Fruit fly (Drosophila melanogaster): ENCODE data around the gene CG7457.

The CG7457 gene

DNA sequence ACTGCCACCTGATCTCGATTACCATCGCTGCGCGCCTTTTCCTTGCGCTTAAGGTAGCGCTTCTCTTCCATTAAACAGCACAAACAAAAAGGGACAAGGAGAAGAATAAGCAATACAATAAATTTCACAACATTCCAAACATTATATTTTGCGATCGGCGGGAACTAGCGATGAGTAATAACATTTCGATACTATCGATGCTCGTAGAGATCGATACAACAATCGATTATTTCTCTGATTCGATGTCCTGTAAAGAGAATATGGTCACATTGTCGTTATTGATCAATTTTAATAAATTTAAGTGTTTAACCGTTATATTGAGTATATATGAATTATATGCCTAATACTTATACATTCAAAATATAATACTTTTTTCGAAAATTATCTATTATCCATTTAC is at the start of gene CG7457:
TSS of gene CG7457 (minus strand) at position 189 of the 400 bp plus-strand sequence.
- TF ChIP-seq CG3065 (GFP tag; optimal IDR thresholded peaks at IDR 0.05) (no peak), CG12659 (GFP tag; optimal IDR thresholded peaks at IDR 0.05) (peak; percentile 20), Hey (tag; optimal IDR thresholded peaks at IDR 0.05) (no peak), Dfd (GFP tag; optimal IDR thresholded peaks at IDR 0.05) (no peak), pfk (GFP tag; optimal IDR thresholded peaks at IDR 0.05) (no peak), dysf (GFP tag; IDR thresholded peaks at IDR 0.05) (no peak), bsh (GFP tag; optimal IDR thresholded peaks at IDR 0.05) (no peak), CG17385 (GFP tag; optimal IDR thresholded peaks at IDR 0.05) (no peak), btn (GFP tag; optimal IDR thresholded peaks at IDR 0.05) (no peak), CG13894 (tag; optimal IDR thresholded peaks at IDR 0.05) (no peak), CG12071 (GFP tag; optimal IDR thresholded peaks at IDR 0.05) (no peak), pb (GFP tag; optimal IDR thresholded peaks at IDR 0.05) (no peak), vnd (GFP tag; IDR thresholded peaks at IDR 0.05; ENCODE audit: partially characterized antibody) (peak; percentile 92), ro (GFP tag; IDR thresholded peaks at IDR 0.05) (no peak), Deaf1 (tag; optimal IDR thresholded peaks at IDR 0.05) (no peak), CG1602 (GFP tag; optimal IDR thresholded peaks at IDR 0.05) (no peak), CG17186 (GFP tag; optimal IDR thresholded peaks at IDR 0.05) (no peak), CG7745 (tag; optimal IDR thresholded peaks at IDR 0.05) (no peak), Atf3 (GFP tag; optimal IDR thresholded peaks at IDR 0.05) (no peak), Dip2 (GFP tag; IDR thresholded peaks at IDR 0.05) (no peak), ash1 (GFP tag; optimal IDR thresholded peaks at IDR 0.05) (no peak), bowl (GFP tag; IDR thresholded peaks at IDR 0.05) (no peak), CG14965 (GFP tag; optimal IDR thresholded peaks at IDR 0.05; ENCODE audit: borderline replicate concordance) (no peak), jing (GFP tag; optimal IDR thresholded peaks at IDR 0.05) (no peak), otp (GFP tag; IDR thresholded peaks at IDR 0.05) (no peak), CG17568 (GFP tag; optimal IDR thresholded peaks at IDR 0.05) (no peak), CG11247 (GFP tag; IDR thresholded peaks at IDR 0.05) (no peak), Pdp1 (GFP tag; optimal IDR thresholded peaks at IDR 0.05) (no peak), fu2 (GFP tag; optimal IDR thresholded peaks at IDR 0.05) (no peak), CG15514 (GFP tag; optimal IDR thresholded peaks at IDR 0.05) (peak; percentile 15), sima (GFP tag; optimal IDR thresholded peaks at IDR 0.05) (no peak), nerfin-1 (tag; optimal IDR thresholded peaks at IDR 0.05) (no peak), CG17612 (GFP tag; IDR thresholded peaks at IDR 0.05) (no peak), Ets65A (GFP tag) (no peak), CG10366 (GFP tag; IDR thresholded peaks at IDR 0.05) (no peak), Ada2b (GFP tag; IDR thresholded peaks at IDR 0.05) (no peak), Awh (GFP tag; IDR thresholded peaks at IDR 0.05) (no peak), mld (GFP tag; IDR thresholded peaks at IDR 0.05; ENCODE audit: partially characterized antibody) (no peak; the same call in 2 of the 3 replicates), luna (GFP tag; optimal IDR thresholded peaks at IDR 0.05) (no peak), ap (GFP tag; IDR thresholded peaks at IDR 0.05) (no peak), Sox102F (GFP tag; optimal IDR thresholded peaks at IDR 0.05) (no peak), zen2 (GFP tag; IDR thresholded peaks at IDR 0.05; ENCODE audit: partially characterized antibody) (peak; percentile 94), CG11560 (tag; IDR thresholded peaks at IDR 0.05) (no peak; the same call in 2 of the 3 replicates), CG11723 (GFP tag; optimal IDR thresholded peaks at IDR 0.05) (no peak), en (GFP tag; optimal IDR thresholded peaks at IDR 0.05) (no peak), CG13424 (tag; optimal IDR thresholded peaks at IDR 0.05) (no peak), inv (GFP tag; IDR thresholded peaks at IDR 0.05; ENCODE audit: partially characterized antibody) (peak; percentile 88), Rx (GFP tag; IDR thresholded peaks at IDR 0.05) (no peak), Tbp (GFP tag; optimal IDR thresholded peaks at IDR 0.05) (no peak), sug (tag; optimal IDR thresholded peaks at IDR 0.05) (no peak), nmo (GFP tag; optimal IDR thresholded peaks at IDR 0.05) (peak; percentile 32), emc (GFP tag; optimal IDR thresholded peaks at IDR 0.05) (no peak)
